Worm (Caenorhabditis elegans) whole organism, mixed stage, embryonic: ENCODE results near the gene C03G6.17.

Source experiments
- M03D4.4 ChIP-seq: sonication (generic microtip); optimal IDR thresholded peaks from 2 replicates; lab custom pipeline; 2017; ENCODE audit warnings: mild to moderate bottlenecking, missing genetic modification characterization, missing compliant biosample characterization
- elt-1 ChIP-seq: sonication (generic microtip); optimal IDR thresholded peaks from 2 replicates; lab custom pipeline; 2017; ENCODE audit warnings: missing genetic modification characterization, mild to moderate bottlenecking, missing compliant biosample characterization, antibody characterized with exemption, moderate library complexity, borderline replicate concordance; ENCODE audit not compliant: insufficient read depth
- elt-3 ChIP-seq: fragments of 150-350 bp; optimal IDR thresholded peaks from 2 replicates; lab custom pipeline; 2014; ENCODE audit warnings: missing biosample characterization, missing genetic modification characterization
- lin-13 ChIP-seq: fragments of 150-350 bp; optimal IDR thresholded peaks from 2 replicates; lab custom pipeline; 2014; ENCODE audit warnings: missing biosample characterization, missing genetic modification characterization
- mab-5 ChIP-seq: fragments of 150-350 bp; optimal IDR thresholded peaks from 2 replicates; lab custom pipeline; 2014; ENCODE audit warnings: missing biosample characterization, missing genetic modification characterization
- nhr-76 ChIP-seq: sonication (generic microtip); optimal IDR thresholded peaks from 2 replicates; lab custom pipeline; 2017; ENCODE audit warnings: missing biosample characterization, missing genetic modification characterization
- snpc-4 ChIP-seq: fragments of 150-350 bp; optimal IDR thresholded peaks from 2 replicates; lab custom pipeline; 2014; ENCODE audit warnings: missing biosample characterization, missing genetic modification characterization
- sptf-1 ChIP-seq: sonication (generic microtip); optimal IDR thresholded peaks from 2 replicates; lab custom pipeline; 2017; ENCODE audit warnings: mild to moderate bottlenecking, missing genetic modification characterization, moderate library complexity, missing compliant biosample characterization
- unc-62 ChIP-seq: fragments of 150-350 bp; optimal IDR thresholded peaks from 2 replicates; lab custom pipeline; 2014; ENCODE audit warnings: missing biosample characterization, missing genetic modification reagents, missing genetic modification characterization
- zip-8 ChIP-seq: fragments of 150-350 bp; optimal IDR thresholded peaks from 2 replicates; lab custom pipeline; 2014; ENCODE audit warnings: missing biosample characterization, missing genetic modification characterization
- ztf-11 ChIP-seq: fragments of 150-350 bp; optimal IDR thresholded peaks from 2 replicates; lab custom pipeline; 2014; ENCODE audit warnings: missing biosample characterization, missing genetic modification characterization

DNA sequence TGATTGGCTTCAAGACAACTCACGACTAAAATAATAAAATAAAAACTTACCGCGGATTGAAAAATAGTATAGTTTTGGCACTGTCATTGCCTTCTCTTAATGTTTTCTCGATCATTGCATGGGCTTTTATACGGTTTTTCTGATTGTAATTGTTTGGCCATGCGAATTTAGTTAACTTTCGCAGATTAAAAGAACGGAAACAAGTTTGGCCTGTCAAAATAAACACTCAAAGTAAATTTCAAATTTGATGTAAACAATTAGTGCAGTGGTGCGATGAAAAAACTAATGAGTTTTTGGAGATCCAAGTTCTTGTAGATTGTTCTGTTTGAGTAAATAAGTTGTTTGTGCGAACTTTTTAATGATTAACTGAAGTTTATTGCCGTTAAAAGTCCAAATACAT, 18.3 kb upstream of the C03G6.17 start, which contains the start of gene gst-41:
- TF ChIP-seq lin-13 (tag; lab: Kevin White, UChicago) = no peak
- no peak for TF ChIP-seq zip-8
- TF ChIP-seq nhr-76 (tag; lab: Kevin White, UChicago) = no peak
- TF ChIP-seq mab-5 = no peak
- no peak for TF ChIP-seq M03D4.4 (tag; lab: Kevin White, UChicago)
- TF ChIP-seq unc-62 (GFP tag; lab: Kevin White, UChicago) = no peak
- no peak for TF ChIP-seq elt-3 (tag; lab: Kevin White, UChicago)
- TF ChIP-seq ztf-11 (tag; lab: Kevin White, UChicago) = no peak
- no peak for TF ChIP-seq sptf-1
- no peak for TF ChIP-seq snpc-4 (tag; lab: Kevin White, UChicago)
- TF ChIP-seq elt-1 = no peak
